Worm (Caenorhabditis elegans) whole organism, L3 larva: ENCODE data around the gene ocr-1.
A peak's percentile ranks its signal among the peaks of the same experiment; 100 is the strongest.

ENCODE experiments used
- R02D3.7 ChIP-seq: fragments of 150-350 bp; optimal IDR thresholded peaks from 2 replicates; lab custom pipeline; 2014; ENCODE audit warnings: missing biosample characterization, missing genetic modification characterization
- ama-1 ChIP-seq: fragments of 150-350 bp; optimal IDR thresholded peaks from 2 replicates; lab custom pipeline; 2018
- ceh-16 ChIP-seq: sonication (generic microtip); optimal IDR thresholded peaks from 2 replicates; lab custom pipeline; 2017; ENCODE audit warnings: missing biosample characterization, missing genetic modification characterization
- ceh-28 ChIP-seq: fragments of 150-350 bp; optimal IDR thresholded peaks from 2 replicates; lab custom pipeline; 2014; ENCODE audit warnings: missing biosample characterization, missing genetic modification reagents, missing genetic modification characterization
- ceh-82 ChIP-seq: fragments of 150-350 bp; optimal IDR thresholded peaks from 2 replicates; lab custom pipeline; 2014; ENCODE audit warnings: missing biosample characterization, missing genetic modification characterization
- daf-12 ChIP-seq: fragments of 150-350 bp; optimal IDR thresholded peaks from 2 replicates; lab custom pipeline; 2014; ENCODE audit warnings: missing biosample characterization, missing genetic modification reagents, missing genetic modification characterization
- egl-27 ChIP-seq: sonication (generic microtip); optimal IDR thresholded peaks from 4 replicates; lab custom pipeline; 2017; ENCODE audit warnings: missing biosample characterization, missing genetic modification reagents, missing genetic modification characterization
- egl-5 ChIP-seq: fragments of 150-350 bp; optimal IDR thresholded peaks from 2 replicates; lab custom pipeline; 2017; ENCODE audit warnings: missing biosample characterization, missing genetic modification reagents, missing genetic modification characterization, inconsistent platforms
- elt-1 ChIP-seq: fragments of 150-350 bp; optimal IDR thresholded peaks from 2 replicates; lab custom pipeline; 2014; ENCODE audit warnings: missing biosample characterization, missing genetic modification characterization
- elt-2 ChIP-seq: sonication (generic microtip); optimal IDR thresholded peaks from 2 replicates; lab custom pipeline; 2016; ENCODE audit warnings: missing genetic modification reagents, mild to moderate bottlenecking, missing genetic modification characterization, missing compliant biosample characterization
- eor-1 ChIP-seq, 2 experiments: fragments of 150-350 bp; optimal IDR thresholded peaks; 2 replicates each; lab custom pipeline; 2014 to 2018; ENCODE audit warnings: missing biosample characterization in 2 of 2, missing genetic modification characterization in 2 of 2
- fkh-10 ChIP-seq: sonication (generic microtip); optimal IDR thresholded peaks from 2 replicates; lab custom pipeline; 2017; ENCODE audit warnings: missing biosample characterization, missing genetic modification reagents, missing genetic modification characterization
- fos-1 ChIP-seq: fragments of 150-350 bp; optimal IDR thresholded peaks from 2 replicates; lab custom pipeline; 2014; ENCODE audit warnings: missing biosample characterization, missing genetic modification characterization
- hmg-11 ChIP-seq: sonication (generic microtip); optimal IDR thresholded peaks from 2 replicates; lab custom pipeline; 2016; ENCODE audit warnings: missing genetic modification characterization, missing compliant biosample characterization
- jun-1 ChIP-seq: fragments of 150-350 bp; optimal IDR thresholded peaks from 2 replicates; lab custom pipeline; 2014; ENCODE audit warnings: missing biosample characterization, missing genetic modification reagents, missing genetic modification characterization
- lin-15B ChIP-seq: fragments of 150-350 bp; optimal IDR thresholded peaks from 2 replicates; lab custom pipeline; 2014; ENCODE audit warnings: missing biosample characterization, missing genetic modification characterization
- lin-39 ChIP-seq: fragments of 150-350 bp; optimal IDR thresholded peaks from 2 replicates; lab custom pipeline; 2018; ENCODE audit warnings: missing biosample characterization, missing genetic modification reagents, missing genetic modification characterization
- lsy-12 ChIP-seq: sonication (generic microtip); optimal IDR thresholded peaks from 2 replicates; lab custom pipeline; 2016; ENCODE audit warnings: mild to moderate bottlenecking, missing genetic modification characterization, missing compliant biosample characterization
- mdl-1 ChIP-seq: fragments of 150-350 bp; optimal IDR thresholded peaks from 2 replicates; lab custom pipeline; 2014; ENCODE audit warnings: missing biosample characterization, missing genetic modification characterization
- mml-1 ChIP-seq: fragments of 150-350 bp; sonication (generic microtip); optimal IDR thresholded peaks from 3 replicates; lab custom pipeline; 2014; ENCODE audit warnings: missing biosample characterization, missing genetic modification characterization
- nfya-1 ChIP-seq: sonication (generic microtip); optimal IDR thresholded peaks from 2 replicates; lab custom pipeline; 2017; ENCODE audit warnings: missing genetic modification characterization, mild to moderate bottlenecking, missing compliant biosample characterization, antibody characterized with exemption, moderate library complexity; ENCODE audit not compliant: insufficient read depth
- nhr-11 ChIP-seq: fragments of 150-350 bp; optimal IDR thresholded peaks from 2 replicates; lab custom pipeline; 2014; ENCODE audit warnings: missing biosample characterization, missing genetic modification characterization
- nhr-12 ChIP-seq: fragments of 150-350 bp; optimal IDR thresholded peaks from 2 replicates; lab custom pipeline; 2014; ENCODE audit warnings: missing biosample characterization, missing genetic modification characterization
- nhr-23 ChIP-seq: fragments of 150-350 bp; optimal IDR thresholded peaks from 2 replicates; lab custom pipeline; 2014; ENCODE audit warnings: missing biosample characterization, missing genetic modification reagents, missing genetic modification characterization
- nhr-237 ChIP-seq: fragments of 150-350 bp; optimal IDR thresholded peaks from 2 replicates; lab custom pipeline; 2014; ENCODE audit warnings: missing biosample characterization, missing genetic modification characterization
- nhr-43 ChIP-seq: sonication (generic microtip); optimal IDR thresholded peaks from 2 replicates; lab custom pipeline; 2016; ENCODE audit warnings: mild to moderate bottlenecking, missing genetic modification characterization, missing compliant biosample characterization; ENCODE audit not compliant: poor library complexity, severe bottlenecking
- nhr-67 ChIP-seq: fragments of 150-350 bp; optimal IDR thresholded peaks from 2 replicates; lab custom pipeline; 2014; ENCODE audit warnings: missing biosample characterization, missing genetic modification characterization
- nhr-76 ChIP-seq: fragments of 150-350 bp; sonication (generic microtip); optimal IDR thresholded peaks from 5 replicates; lab custom pipeline; 2014; ENCODE audit warnings: missing biosample characterization, missing genetic modification characterization
- nhr-77 ChIP-seq: fragments of 150-350 bp; optimal IDR thresholded peaks from 2 replicates; lab custom pipeline; 2014; ENCODE audit warnings: missing biosample characterization, missing genetic modification characterization
- pha-4 ChIP-seq: fragments of 150-350 bp; optimal IDR thresholded peaks from 2 replicates; lab custom pipeline; 2014; ENCODE audit warnings: missing biosample characterization, missing genetic modification reagents, missing genetic modification characterization
- pqm-1 ChIP-seq: fragments of 150-350 bp; optimal IDR thresholded peaks from 2 replicates; lab custom pipeline; 2017; ENCODE audit warnings: missing biosample characterization, missing genetic modification characterization, inconsistent platforms
- sea-2 ChIP-seq: fragments of 150-350 bp; sonication (generic microtip); optimal IDR thresholded peaks from 4 replicates; lab custom pipeline; 2014; ENCODE audit warnings: missing biosample characterization, missing genetic modification reagents, missing genetic modification characterization
- skn-1 ChIP-seq: fragments of 150-350 bp; optimal IDR thresholded peaks from 2 replicates; lab custom pipeline; 2014; ENCODE audit warnings: missing biosample characterization, missing genetic modification characterization
- snpc-4 ChIP-seq: fragments of 150-350 bp; optimal IDR thresholded peaks from 2 replicates; lab custom pipeline; 2014; ENCODE audit warnings: missing biosample characterization, missing genetic modification characterization
- tbx-2 ChIP-seq: sonication (generic microtip); optimal IDR thresholded peaks from 2 replicates; lab custom pipeline; 2016; ENCODE audit warnings: mild to moderate bottlenecking, missing genetic modification characterization, missing compliant biosample characterization
- unc-39 ChIP-seq: sonication (generic microtip); optimal IDR thresholded peaks from 4 replicates; lab custom pipeline; 2017; ENCODE audit warnings: missing biosample characterization, missing genetic modification characterization
- unc-62 ChIP-seq: fragments of 150-350 bp; sonication (generic microtip); optimal IDR thresholded peaks from 4 replicates; lab custom pipeline; 2014; ENCODE audit warnings: missing biosample characterization, missing genetic modification reagents, missing genetic modification characterization
- zag-1 ChIP-seq: fragments of 150-350 bp; optimal IDR thresholded peaks from 2 replicates; lab custom pipeline; 2014; ENCODE audit warnings: missing biosample characterization, missing genetic modification characterization
- ztf-11 ChIP-seq: fragments of 150-350 bp; optimal IDR thresholded peaks from 2 replicates; lab custom pipeline; 2014; ENCODE audit warnings: missing biosample characterization, missing genetic modification characterization
- ztf-4 ChIP-seq: fragments of 150-350 bp; optimal IDR thresholded peaks from 2 replicates; lab custom pipeline; 2014; ENCODE audit warnings: missing biosample characterization, missing genetic modification characterization

The ocr-1 gene

ce11 chrV:10724472-10724871, 39.7 kb upstream of the ocr-1 start:
- TF ChIP-seq tbx-2 (tag; lab: Kevin White, UChicago): no peak
- no peak for TF ChIP-seq nfya-1 (tag; lab: Kevin White, UChicago)
- no peak for TF ChIP-seq nhr-76
- TF ChIP-seq ama-1 (lab: Kevin White, UChicago): no peak
- no peak for TF ChIP-seq zag-1 (tag; lab: Kevin White, UChicago)
- no peak for TF ChIP-seq nhr-237 (tag; lab: Kevin White, UChicago)
- no peak for TF ChIP-seq nhr-43 (tag; lab: Kevin White, UChicago)
- no peak for TF ChIP-seq nhr-67
- no peak for TF ChIP-seq mml-1
- TF ChIP-seq daf-12 (tag; lab: Kevin White, UChicago): no peak
- no peak for TF ChIP-seq eor-1 (tag; optimal IDR thresholded peaks at IDR 0.05; lab: Kevin White, UChicago)
- TF ChIP-seq egl-5 (tag; lab: Kevin White, UChicago): peak; percentile 36
- TF ChIP-seq jun-1: no peak
- TF ChIP-seq ceh-16 (tag; lab: Kevin White, UChicago): no peak
- TF ChIP-seq pha-4 (tag; lab: Kevin White, UChicago): peak; percentile 70

ce11 chrV:10725424-10725951, 38.7 kb upstream of the ocr-1 start:
- TF ChIP-seq nhr-76 (no peak), zag-1 (tag; lab: Kevin White, UChicago) (no peak), nhr-43 (tag; lab: Kevin White, UChicago) (no peak), egl-27 (tag; lab: Kevin White, UChicago) (no peak), nhr-23 (tag; lab: Kevin White, UChicago) (no peak), snpc-4 (tag; lab: Kevin White, UChicago) (no peak), nfya-1 (tag; lab: Kevin White, UChicago) (no peak), ceh-28 (tag; lab: Kevin White, UChicago) (no peak), eor-1 (tag; optimal IDR thresholded peaks at IDR 0.05; lab: Kevin White, UChicago) (no peak), ceh-16 (tag; lab: Kevin White, UChicago) (no peak), lin-15B (tag; lab: Kevin White, UChicago) (no peak), ceh-82 (tag; lab: Kevin White, UChicago) (no peak), fkh-10 (GFP tag; lab: Kevin White, UChicago) (no peak), daf-12 (tag; lab: Kevin White, UChicago) (no peak)

ce11 chrV:10726691-10727090, 37.5 kb upstream of the ocr-1 start:
- peak; percentile 41 for TF ChIP-seq jun-1
- TF ChIP-seq skn-1: peak; percentile 10
- TF ChIP-seq tbx-2 (tag; lab: Kevin White, UChicago): no peak
- TF ChIP-seq mdl-1 (tag; lab: Kevin White, UChicago): no peak
- TF ChIP-seq elt-2 (tag; lab: Kevin White, UChicago): peak; percentile 93
- TF ChIP-seq pqm-1: peak; percentile 39
- TF ChIP-seq lsy-12 (tag; lab: Kevin White, UChicago): no peak
- TF ChIP-seq nhr-11 (tag; lab: Kevin White, UChicago): no peak
- peak; percentile 53 for TF ChIP-seq pha-4 (tag; lab: Kevin White, UChicago)

ce11 chrV:10727651-10728050, 36.5 kb upstream of the ocr-1 start:
- TF ChIP-seq ztf-4: no peak
- peak; percentile 25 for TF ChIP-seq ceh-28 (tag; lab: Kevin White, UChicago)
- TF ChIP-seq egl-5 (tag; lab: Kevin White, UChicago): peak; percentile 71
- TF ChIP-seq nhr-11 (tag; lab: Kevin White, UChicago): peak; percentile 72
- TF ChIP-seq unc-62 (GFP tag; lab: Kevin White, UChicago): peak; percentile 92
- TF ChIP-seq nfya-1 (tag; lab: Kevin White, UChicago): peak; percentile 61
- TF ChIP-seq lin-39 (tag; lab: Kevin White, UChicago): peak; percentile 89
- no peak for TF ChIP-seq ceh-82 (tag; lab: Kevin White, UChicago)
- TF ChIP-seq nhr-43 (tag; lab: Kevin White, UChicago): peak; percentile 39
- TF ChIP-seq nhr-23 (tag; lab: Kevin White, UChicago): peak; percentile 61

- TF ChIP-seq mdl-1 (tag; lab: Kevin White, UChicago): peak; percentile 5
- no peak for TF ChIP-seq nhr-237 (tag; lab: Kevin White, UChicago)
- no peak for TF ChIP-seq nhr-77 (tag; lab: Kevin White, UChicago)
- no peak for TF ChIP-seq nhr-67
- no peak for TF ChIP-seq nhr-76
- TF ChIP-seq unc-62 (GFP tag; lab: Kevin White, UChicago): no peak
- TF ChIP-seq daf-12 (tag; lab: Kevin White, UChicago): no peak
- no peak for TF ChIP-seq hmg-11 (tag; lab: Kevin White, UChicago)
- peak; percentile 76 for TF ChIP-seq nhr-23 (tag; lab: Kevin White, UChicago)
- TF ChIP-seq ztf-4: no peak
- TF ChIP-seq unc-39 (tag; lab: Kevin White, UChicago): no peak
- peak; percentile 59 for TF ChIP-seq ceh-28 (tag; lab: Kevin White, UChicago)
- TF ChIP-seq ceh-82 (tag; lab: Kevin White, UChicago): no peak
- TF ChIP-seq R02D3.7 (tag; lab: Kevin White, UChicago): no peak
- TF ChIP-seq skn-1: no peak
- TF ChIP-seq sea-2: no peak
- TF ChIP-seq ztf-11 (tag; lab: Kevin White, UChicago): no peak
- peak; percentile 26 for TF ChIP-seq pha-4 (tag; lab: Kevin White, UChicago)
- TF ChIP-seq pqm-1: peak; percentile 87
- peak; percentile 90 for TF ChIP-seq egl-27 (tag; lab: Kevin White, UChicago)
- no peak for TF ChIP-seq fos-1
- peak; percentile 58 for TF ChIP-seq jun-1
- TF ChIP-seq elt-1 (tag; lab: Kevin White, UChicago): no peak
- no peak for TF ChIP-seq nhr-12 (tag; lab: Kevin White, UChicago)
- TF ChIP-seq lin-15B (tag; lab: Kevin White, UChicago): no peak
- TF ChIP-seq ama-1 (lab: Kevin White, UChicago): no peak
These were observed 34.7 kb upstream of the ocr-1 start for ce11 chrV:10729456-10729904.
